Worm (Caenorhabditis elegans) whole organism, L1 larva: ENCODE results near the gene ceeh-1.

ENCODE experiments used
- ama-1 ChIP-seq: fragments of 150-350 bp; optimal IDR thresholded peaks from 2 replicates; lab custom pipeline; 2014
- fkh-10 ChIP-seq: sonication (generic microtip); optimal IDR thresholded peaks from 2 replicates; lab custom pipeline; 2017; ENCODE audit warnings: missing biosample characterization, missing genetic modification reagents, missing genetic modification characterization
- hlh-4 ChIP-seq: sonication (generic microtip); optimal IDR thresholded peaks from 2 replicates; lab custom pipeline; 2016; ENCODE audit warnings: mild to moderate bottlenecking, missing genetic modification characterization, missing compliant biosample characterization
- hpl-2 ChIP-seq: fragments of 150-350 bp; optimal IDR thresholded peaks from 2 replicates; lab custom pipeline; 2014; ENCODE audit warnings: missing biosample characterization, missing genetic modification reagents, missing genetic modification characterization
- lin-13 ChIP-seq: fragments of 150-350 bp; optimal IDR thresholded peaks from 2 replicates; lab custom pipeline; 2014; ENCODE audit warnings: missing biosample characterization, missing genetic modification reagents, missing genetic modification characterization
- nhr-11 ChIP-seq: fragments of 150-350 bp; optimal IDR thresholded peaks from 2 replicates; lab custom pipeline; 2014; ENCODE audit warnings: missing biosample characterization, missing genetic modification characterization
- nhr-237 ChIP-seq: fragments of 150-350 bp; optimal IDR thresholded peaks from 2 replicates; lab custom pipeline; 2014; ENCODE audit warnings: missing biosample characterization, missing genetic modification characterization
- nhr-76 ChIP-seq: sonication (generic microtip); optimal IDR thresholded peaks from 2 replicates; lab custom pipeline; 2017; ENCODE audit warnings: missing biosample characterization, missing genetic modification characterization
- nhr-77 ChIP-seq: fragments of 150-350 bp; optimal IDR thresholded peaks from 2 replicates; lab custom pipeline; 2014; ENCODE audit warnings: missing biosample characterization, missing genetic modification characterization
- unc-130 ChIP-seq: fragments of 150-350 bp; optimal IDR thresholded peaks from 2 replicates; lab custom pipeline; 2017; ENCODE audit warnings: missing biosample characterization, missing genetic modification characterization, inconsistent platforms
- ztf-11 ChIP-seq, 2 experiments: sonication (generic microtip); optimal IDR thresholded peaks; 2 replicates each; lab custom pipeline; 2016 to 2017; ENCODE audit warnings: missing genetic modification characterization in 2 of 2, missing biosample characterization in 1 of 2, missing compliant biosample characterization in 1 of 2
- ztf-4 ChIP-seq: fragments of 150-350 bp; optimal IDR thresholded peaks from 2 replicates; lab custom pipeline; 2014; ENCODE audit warnings: missing biosample characterization, missing genetic modification characterization

DNA sequence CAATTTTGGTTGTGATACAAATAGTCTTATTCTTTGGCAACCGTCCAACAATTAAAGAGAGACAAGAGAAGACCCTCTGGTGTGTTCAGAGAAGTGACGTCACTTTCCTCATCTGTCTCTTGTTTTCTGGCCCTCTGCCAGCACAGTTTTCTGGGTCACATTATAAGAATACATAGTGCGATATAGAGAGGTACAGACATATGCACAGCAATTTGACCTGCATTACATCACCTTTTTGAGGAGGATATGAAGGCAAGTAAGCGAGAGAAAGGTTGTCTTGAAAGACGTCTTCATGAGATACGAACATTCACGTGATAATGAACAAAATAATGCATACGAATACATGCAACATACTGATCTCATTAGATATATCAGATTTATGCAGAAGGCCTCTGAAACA is 38.5 kb upstream of the ceeh-1 start:
- TF ChIP-seq nhr-237, result no peak
- no peak for TF ChIP-seq unc-130
- no peak for TF ChIP-seq lin-13 (GFP tag; lab: Kevin White, UChicago)
- TF ChIP-seq ztf-4 (tag; lab: Kevin White, UChicago), result no peak
- no peak for TF ChIP-seq nhr-11 (tag; lab: Kevin White, UChicago)
- TF ChIP-seq hpl-2 (GFP tag; lab: Kevin White, UChicago), result no peak
- no peak for TF ChIP-seq hlh-4 (tag; lab: Kevin White, UChicago)
- TF ChIP-seq ama-1, result no peak
- TF ChIP-seq nhr-77, result no peak
- TF ChIP-seq fkh-10 (GFP tag; lab: Kevin White, UChicago), result no peak
- TF ChIP-seq ztf-11 (tag; optimal IDR thresholded peaks at IDR 0.05; lab: Kevin White, UChicago), result no peak
- TF ChIP-seq nhr-76, result no peak
